In genomic region chrX:3829605-3830004, ce11 we compare ENCODE assay signal across 6 worm cellular contexts.
TF ChIP-seq lines count a peak whose summit lies in the region.

No protein-coding gene starts in this region.

TF ChIP-seq in whole organism, L1 larva, 84 proteins besides CTCF, POLR2A, EP300 and RAD21 (continues in another document):
- TF ChIP-seq fos-1 (tag; optimal IDR thresholded peaks at IDR 0.05; lab: Kevin White, UChicago): no peak
- no peak for TF ChIP-seq unc-86 (tag; optimal IDR thresholded peaks at IDR 0.05; lab: Kevin White, UChicago)
- TF ChIP-seq lsy-2 (tag; optimal IDR thresholded peaks at IDR 0.05; lab: Kevin White, UChicago): peak in 1 of 2 experiments; percentile 52
- no peak for TF ChIP-seq zag-1 (tag; optimal IDR thresholded peaks at IDR 0.05; lab: Kevin White, UChicago)
- no peak for TF ChIP-seq hpl-2 (GFP tag; optimal IDR thresholded peaks at IDR 0.05; lab: Kevin White, UChicago)
- TF ChIP-seq nhr-20 (tag; optimal IDR thresholded peaks at IDR 0.05; lab: Kevin White, UChicago): peak; percentile 38
- TF ChIP-seq elt-3 (tag; optimal IDR thresholded peaks at IDR 0.05; lab: Kevin White, UChicago): peak in 2 of 6 experiments; percentile 26 to 56
- TF ChIP-seq nhr-90 (tag; optimal IDR thresholded peaks at IDR 0.05; lab: Kevin White, UChicago; ENCODE audit: poor library complexity): peak; percentile 48
- no peak for TF ChIP-seq ama-1 (optimal IDR thresholded peaks at IDR 0.05; lab: Kevin White, UChicago)
- no peak for TF ChIP-seq ztf-4 (tag; optimal IDR thresholded peaks at IDR 0.05; lab: Kevin White, UChicago)
- no peak for TF ChIP-seq nhr-28 (tag; optimal IDR thresholded peaks at IDR 0.05; lab: Kevin White, UChicago)
- peak in 1 of 2 experiments; percentile 29 for TF ChIP-seq mdl-1 (tag; optimal IDR thresholded peaks at IDR 0.05; lab: Kevin White, UChicago)
- TF ChIP-seq ces-1 (GFP tag; optimal IDR thresholded peaks at IDR 0.05; lab: Kevin White, UChicago): no peak
- no peak for TF ChIP-seq C04F5.9 (tag; optimal IDR thresholded peaks at IDR 0.05; lab: Kevin White, UChicago)
- peak; percentile 21 for TF ChIP-seq nhr-71 (tag; optimal IDR thresholded peaks at IDR 0.05; lab: Kevin White, UChicago)

TF ChIP-seq in whole organism, L2 larva, 48 proteins besides CTCF, POLR2A, EP300 and RAD21 (continues in another document):
- TF ChIP-seq mdl-1 (tag; optimal IDR thresholded peaks at IDR 0.05; lab: Kevin White, UChicago) (no peak), egl-27 (tag; optimal IDR thresholded peaks at IDR 0.05; lab: Kevin White, UChicago) (no peak), gmeb-1 (tag; optimal IDR thresholded peaks at IDR 0.05; lab: Kevin White, UChicago) (peak; percentile 52), peb-1 (tag; optimal IDR thresholded peaks at IDR 0.05; lab: Kevin White, UChicago) (no peak), sma-3 (GFP tag; optimal IDR thresholded peaks at IDR 0.05; lab: Kevin White, UChicago) (peak; percentile 37), nhr-10 (tag; optimal IDR thresholded peaks at IDR 0.05; lab: Kevin White, UChicago) (no peak), fos-1 (tag; optimal IDR thresholded peaks at IDR 0.05; lab: Kevin White, UChicago) (peak; percentile 89), F13H6.1 (tag; optimal IDR thresholded peaks at IDR 0.05; lab: Kevin White, UChicago) (peak; percentile 54), nhr-129 (tag; optimal IDR thresholded peaks at IDR 0.05; lab: Kevin White, UChicago) (peak; percentile 37), crh-2 (tag; optimal IDR thresholded peaks at IDR 0.05; lab: Kevin White, UChicago) (peak; percentile 94), snpc-4 (tag; optimal IDR thresholded peaks at IDR 0.05; lab: Kevin White, UChicago) (no peak), sem-4 (tag; optimal IDR thresholded peaks at IDR 0.05; lab: Kevin White, UChicago) (no peak), nhr-23 (tag; optimal IDR thresholded peaks at IDR 0.05; lab: Kevin White, UChicago) (no peak), sma-9 (GFP tag; optimal IDR thresholded peaks at IDR 0.05; lab: Kevin White, UChicago) (peak; percentile 72), sma-9 (tag; optimal IDR thresholded peaks at IDR 0.05; lab: Kevin White, UChicago) (no peak), lsy-2 (tag; optimal IDR thresholded peaks at IDR 0.05; lab: Kevin White, UChicago) (peak in 1 of 2 experiments; percentile 32)

TF ChIP-seq in whole organism, L3 larva, 47 proteins besides CTCF, POLR2A, EP300 and RAD21 (continues in another document):
- peak; percentile 98 for TF ChIP-seq elt-2 (tag; optimal IDR thresholded peaks at IDR 0.05; lab: Kevin White, UChicago)
- no peak for TF ChIP-seq lin-39 (tag; optimal IDR thresholded peaks at IDR 0.05; lab: Kevin White, UChicago)
- no peak for TF ChIP-seq nfya-1 (tag; optimal IDR thresholded peaks at IDR 0.05; lab: Kevin White, UChicago; ENCODE audit: insufficient read depth)
- TF ChIP-seq pha-4 (tag; optimal IDR thresholded peaks at IDR 0.05; lab: Kevin White, UChicago): peak; percentile 83
- TF ChIP-seq ztf-11 (tag; optimal IDR thresholded peaks at IDR 0.05; lab: Kevin White, UChicago): no peak
- peak; percentile 81 for TF ChIP-seq jun-1 (tag; optimal IDR thresholded peaks at IDR 0.05; lab: Kevin White, UChicago)
- TF ChIP-seq unc-39 (tag; optimal IDR thresholded peaks at IDR 0.05; lab: Kevin White, UChicago): no peak
- TF ChIP-seq nhr-11 (tag; optimal IDR thresholded peaks at IDR 0.05; lab: Kevin White, UChicago): no peak
- no peak for TF ChIP-seq nhr-67 (tag; optimal IDR thresholded peaks at IDR 0.05; lab: Kevin White, UChicago)
- no peak for TF ChIP-seq fos-1 (tag; optimal IDR thresholded peaks at IDR 0.05; lab: Kevin White, UChicago)
- no peak for TF ChIP-seq elt-3 (tag; optimal IDR thresholded peaks at IDR 0.05; lab: Kevin White, UChicago)
- no peak for TF ChIP-seq ceh-9 (tag; optimal IDR thresholded peaks at IDR 0.05; lab: Kevin White, UChicago)
- TF ChIP-seq pqm-1 (tag; optimal IDR thresholded peaks at IDR 0.05; lab: Kevin White, UChicago): peak; percentile 98
- TF ChIP-seq nhr-237 (tag; optimal IDR thresholded peaks at IDR 0.05; lab: Kevin White, UChicago): no peak
- no peak for TF ChIP-seq lsy-12 (tag; optimal IDR thresholded peaks at IDR 0.05; lab: Kevin White, UChicago)
- peak; percentile 37 for TF ChIP-seq egl-27 (tag; optimal IDR thresholded peaks at IDR 0.05; lab: Kevin White, UChicago)
- no peak for TF ChIP-seq nhr-76 (tag; optimal IDR thresholded peaks at IDR 0.05; lab: Kevin White, UChicago)

TF ChIP-seq in whole organism, L4 larva, 104 proteins besides CTCF, POLR2A, EP300 and RAD21 (continues in another document):
- no peak for TF ChIP-seq ces-1 (GFP tag; optimal IDR thresholded peaks at IDR 0.05; lab: Kevin White, UChicago)
- TF ChIP-seq fos-1 (tag; optimal IDR thresholded peaks at IDR 0.05; lab: Kevin White, UChicago): no peak
- peak; percentile 52 for TF ChIP-seq nhr-102 (tag; optimal IDR thresholded peaks at IDR 0.05; lab: Kevin White, UChicago)
- no peak for TF ChIP-seq nhr-76 (tag; optimal IDR thresholded peaks at IDR 0.05; lab: Kevin White, UChicago)
- no peak for TF ChIP-seq zip-2 (tag; optimal IDR thresholded peaks at IDR 0.05; lab: Kevin White, UChicago)
- no peak for TF ChIP-seq tag-97 (GFP tag; IDR thresholded peaks at IDR 0.05; lab: Robert Waterston, UW)
- no peak for TF ChIP-seq Y75B8A.6 (GFP tag; IDR thresholded peaks at IDR 0.05; lab: Robert Waterston, UW)
- TF ChIP-seq skn-1 (tag; optimal IDR thresholded peaks at IDR 0.05; lab: Kevin White, UChicago): no peak
- no peak for TF ChIP-seq zfp-3 (GFP tag; conservative IDR thresholded peaks at IDR 0.05; lab: Robert Waterston, UW)
- no peak for TF ChIP-seq dmd-9 (GFP tag; IDR thresholded peaks at IDR 0.05; lab: Robert Waterston, UW)
- no peak for TF ChIP-seq duxl-1 (tag; optimal IDR thresholded peaks at IDR 0.05; lab: Kevin White, UChicago; ENCODE audit: poor library complexity)
- peak; percentile 86 for TF ChIP-seq hlh-11 (tag; optimal IDR thresholded peaks at IDR 0.05; lab: Kevin White, UChicago)
- TF ChIP-seq F44E2.7 (GFP tag; IDR thresholded peaks at IDR 0.05; lab: Robert Waterston, UW): no peak
- TF ChIP-seq spr-3 (GFP tag; optimal IDR thresholded peaks at IDR 0.05; lab: Kevin White, UChicago): no peak
- no peak for TF ChIP-seq lin-13 (GFP tag; optimal IDR thresholded peaks at IDR 0.05; lab: Kevin White, UChicago)
- no peak for TF ChIP-seq unc-130 (GFP tag; optimal IDR thresholded peaks at IDR 0.05; lab: Kevin White, UChicago)
- no peak for TF ChIP-seq nhr-6 (tag; optimal IDR thresholded peaks at IDR 0.05; lab: Kevin White, UChicago)
- TF ChIP-seq T20F7.1 (GFP tag; optimal IDR thresholded peaks at IDR 0.05; lab: Kevin White, UChicago): peak; percentile 47

TF ChIP-seq in whole organism, late embryonic, 69 proteins besides CTCF, POLR2A, EP300 and RAD21:
- TF ChIP-seq hlh-8 (tag; optimal IDR thresholded peaks at IDR 0.05; lab: Kevin White, UChicago) (no peak), tbx-2 (tag; optimal IDR thresholded peaks at IDR 0.05; lab: Kevin White, UChicago) (no peak), ttx-3 (tag; optimal IDR thresholded peaks at IDR 0.05; lab: Kevin White, UChicago) (no peak), elt-2 (tag; optimal IDR thresholded peaks at IDR 0.05; lab: Kevin White, UChicago) (peak; percentile 55), fax-1 (tag; optimal IDR thresholded peaks at IDR 0.05; lab: Kevin White, UChicago) (no peak)

TF ChIP-seq in whole organism, young adult, 124 proteins besides CTCF, POLR2A, EP300 and RAD21:
- TF ChIP-seq nhr-80 (tag; optimal IDR thresholded peaks at IDR 0.05; lab: Kevin White, UChicago): peak; percentile 90
- no peak for TF ChIP-seq unc-130 (GFP tag; optimal IDR thresholded peaks at IDR 0.05; lab: Kevin White, UChicago)
- no peak for TF ChIP-seq cebp-1 (GFP tag; IDR thresholded peaks at IDR 0.05; lab: Robert Waterston, UW)
- peak; percentile 20 for TF ChIP-seq cebp-1 (tag; optimal IDR thresholded peaks at IDR 0.05; lab: Kevin White, UChicago)
- no peak for TF ChIP-seq F49E8.2 (tag; optimal IDR thresholded peaks at IDR 0.05; lab: Kevin White, UChicago; ENCODE audit: insufficient read depth)
- TF ChIP-seq snpc-4 (GFP tag; optimal IDR thresholded peaks at IDR 0.05; lab: Kevin White, UChicago): no peak
- TF ChIP-seq snpc-4 (tag; optimal IDR thresholded peaks at IDR 0.05; lab: Kevin White, UChicago): no peak
- TF ChIP-seq madf-3 (GFP tag; IDR thresholded peaks at IDR 0.05; lab: Robert Waterston, UW): no peak
- TF ChIP-seq Y67H2A.10 (GFP tag; conservative IDR thresholded peaks at IDR 0.05; lab: Robert Waterston, UW): no peak
- no peak for TF ChIP-seq attf-6 (GFP tag; IDR thresholded peaks at IDR 0.05; lab: Robert Waterston, UW)
- TF ChIP-seq pha-4 (tag; optimal IDR thresholded peaks at IDR 0.05; lab: Kevin White, UChicago): peak; percentile 34
- no peak for TF ChIP-seq gei-17 (GFP tag; optimal IDR thresholded peaks at IDR 0.05; lab: Kevin White, UChicago)
- no peak for TF ChIP-seq zfh-2 (GFP tag; conservative IDR thresholded peaks at IDR 0.05; lab: Robert Waterston, UW)
- no peak for TF ChIP-seq attf-3 (GFP tag; conservative IDR thresholded peaks at IDR 0.05; lab: Robert Waterston, UW)
- no peak for TF ChIP-seq ztf-3 (GFP tag; optimal IDR thresholded peaks at IDR 0.05; lab: Kevin White, UChicago)
- peak; percentile 10 for TF ChIP-seq tbp1 (GFP tag; optimal IDR thresholded peaks at IDR 0.05; lab: Kevin White, UChicago)
- peak in 1 of 2 experiments; percentile 55 for TF ChIP-seq let-607 (tag; optimal IDR thresholded peaks at IDR 0.05; lab: Kevin White, UChicago)
- TF ChIP-seq nhr-120 (GFP tag; IDR thresholded peaks at IDR 0.05; lab: Robert Waterston, UW): no peak
- 0 out of 2 replicates have a peak, but pooled peaks have one; percentile 16 for TF ChIP-seq dox-1 (GFP tag; IDR thresholded peaks at IDR 0.05; lab: Robert Waterston, UW)
- TF ChIP-seq ztf-18 (tag; optimal IDR thresholded peaks at IDR 0.05; lab: Kevin White, UChicago): no peak
- TF ChIP-seq Y79H2A.3 (GFP tag; conservative IDR thresholded peaks at IDR 0.05; lab: Robert Waterston, UW): no peak
- no peak for TF ChIP-seq aptf-3 (GFP tag; IDR thresholded peaks at IDR 0.05; lab: Robert Waterston, UW)
- peak; percentile 7 for TF ChIP-seq lin-40 (tag; optimal IDR thresholded peaks at IDR 0.05; lab: Kevin White, UChicago)
- peak; percentile 9 for TF ChIP-seq ets-4 (GFP tag; optimal IDR thresholded peaks at IDR 0.05; lab: Kevin White, UChicago)
